Worm (Caenorhabditis elegans) whole organism, early embryonic: ENCODE results near the gene C07E3.8.

Experiments
- B0310.2 ChIP-seq: sonication (generic microtip); optimal IDR thresholded peaks from 2 replicates; lab custom pipeline; 2016; ENCODE audit warnings: mild to moderate bottlenecking, missing genetic modification characterization, missing compliant biosample characterization
- F13C5.2 ChIP-seq: sonication (generic microtip); optimal IDR thresholded peaks from 2 replicates; lab custom pipeline; 2017; ENCODE audit warnings: mild to moderate bottlenecking, missing genetic modification characterization, inconsistent platforms, missing compliant biosample characterization
- aly-1 ChIP-seq: sonication (generic microtip); optimal IDR thresholded peaks from 2 replicates; lab custom pipeline; 2016; ENCODE audit warnings: missing genetic modification characterization, missing compliant biosample characterization
- ama-1 ChIP-seq: fragments of 150-350 bp; optimal IDR thresholded peaks from 2 replicates; lab custom pipeline; 2014
- ceh-13 ChIP-seq: fragments of 200-800 bp; sonication (Bioruptor generic); optimal IDR thresholded peaks from 2 replicates; lab custom pipeline; 2018; ENCODE audit warnings: mild to moderate bottlenecking, missing genetic modification characterization, missing compliant biosample characterization
- ceh-36 ChIP-seq: sonication (generic microtip); optimal IDR thresholded peaks from 2 replicates; lab custom pipeline; 2016; ENCODE audit warnings: missing genetic modification characterization, inconsistent platforms, missing compliant biosample characterization
- flt-1 ChIP-seq: fragments of 200-800 bp; sonication (Bioruptor generic); IDR thresholded peaks from 2 replicates; pipeline ENCODE4 v1.3.6; 2022; ENCODE audit warnings: missing genetic modification characterization, missing compliant biosample characterization
- hmg-4 ChIP-seq: fragments of 200-800 bp; sonication (Bioruptor generic); optimal IDR thresholded peaks from 2 replicates; lab custom pipeline; 2018; ENCODE audit warnings: mild to moderate bottlenecking, missing genetic modification characterization, missing compliant biosample characterization
- pes-1 ChIP-seq: fragments of 200-800 bp; sonication (Bioruptor generic); IDR thresholded peaks from 2 replicates; pipeline ENCODE4 v1.3.6; 2022; ENCODE audit warnings: missing genetic modification reagents, missing genetic modification characterization, missing compliant biosample characterization
- scrt-1 ChIP-seq: fragments of 200-800 bp; sonication (Bioruptor generic); IDR thresholded peaks from 2 replicates; pipeline ENCODE4 v1.3.6; 2022; ENCODE audit warnings: missing genetic modification characterization, missing compliant biosample characterization
- sea-1 ChIP-seq: fragments of 200-800 bp; sonication (Bioruptor generic); conservative IDR thresholded peaks from 2 replicates; pipeline ENCODE4 v1.3.6; 2022; ENCODE audit warnings: missing genetic modification characterization, missing compliant biosample characterization
- tbx-11 ChIP-seq: fragments of 200-800 bp; sonication (Bioruptor generic); IDR thresholded peaks from 2 replicates; pipeline ENCODE4 v1.3.6; 2022; ENCODE audit warnings: missing genetic modification characterization, missing compliant biosample characterization
- tbx-37 ChIP-seq: fragments of 200-800 bp; sonication (Bioruptor generic); conservative IDR thresholded peaks from 2 replicates; pipeline ENCODE4 v1.3.6; 2022; ENCODE audit warnings: missing genetic modification reagents, missing genetic modification characterization, missing compliant biosample characterization
- tra-4 ChIP-seq: sonication (generic microtip); optimal IDR thresholded peaks from 2 replicates; lab custom pipeline; 2017; ENCODE audit warnings: missing genetic modification characterization, missing compliant biosample characterization

- TF ChIP-seq tbx-11 (no peak), B0310.2 (tag; lab: Kevin White, UChicago) (no peak), F13C5.2 (tag; lab: Kevin White, UChicago) (no peak), ama-1 (lab: Kevin White, UChicago) (no peak), ceh-36 (tag; lab: Kevin White, UChicago) (no peak), tbx-37 (GFP tag; lab: Robert Waterston, UW) (no peak), sea-1 (GFP tag; lab: Robert Waterston, UW) (no peak), scrt-1 (GFP tag; lab: Robert Waterston, UW) (no peak), hmg-4 (GFP tag; lab: Kevin White, UChicago) (no peak), tra-4 (no peak), aly-1 (tag; lab: Kevin White, UChicago) (no peak), pes-1 (GFP tag; lab: Robert Waterston, UW) (no peak), flt-1 (GFP tag; lab: Robert Waterston, UW) (no peak), ceh-13 (no peak)
These were observed 21.0 kb downstream of the C07E3.8 start for ce11 chrII:10373016-10373415.
